Worm (Caenorhabditis elegans) whole organism, mixed stage, embryonic: ENCODE results near the gene F20G2.3.

ENCODE experiments used
- M03D4.4 ChIP-seq: sonication (generic microtip); optimal IDR thresholded peaks from 2 replicates; lab custom pipeline; 2017; ENCODE audit warnings: mild to moderate bottlenecking, missing genetic modification characterization, missing compliant biosample characterization
- bed-3 ChIP-seq: fragments of 200-800 bp; sonication (Bioruptor generic); optimal IDR thresholded peaks from 3 replicates; lab custom pipeline; 2018; ENCODE audit warnings: mild to moderate bottlenecking, missing genetic modification characterization, moderate library complexity, missing compliant biosample characterization
- blmp-1 ChIP-seq: fragments of 150-350 bp; optimal IDR thresholded peaks from 2 replicates; lab custom pipeline; 2014; ENCODE audit warnings: missing biosample characterization, missing genetic modification characterization
- ceh-39 ChIP-seq: fragments of 150-350 bp; optimal IDR thresholded peaks from 2 replicates; lab custom pipeline; 2014; ENCODE audit warnings: missing biosample characterization, missing genetic modification characterization
- ceh-43 ChIP-seq: fragments of 200-800 bp; sonication (Bioruptor generic); optimal IDR thresholded peaks from 2 replicates; lab custom pipeline; 2018; ENCODE audit warnings: mild to moderate bottlenecking, missing genetic modification characterization, moderate library complexity, missing compliant biosample characterization
- ceh-83 ChIP-seq: fragments of 200-800 bp; sonication (Bioruptor generic); optimal IDR thresholded peaks from 2 replicates; lab custom pipeline; 2018; ENCODE audit warnings: mild to moderate bottlenecking, missing genetic modification characterization, missing compliant biosample characterization
- ces-1 ChIP-seq: fragments of 150-350 bp; optimal IDR thresholded peaks from 2 replicates; lab custom pipeline; 2014; ENCODE audit warnings: missing biosample characterization, missing genetic modification reagents, missing genetic modification characterization
- cnd-1 ChIP-seq: fragments of 200-800 bp; sonication (Bioruptor generic); optimal IDR thresholded peaks from 2 replicates; lab custom pipeline; 2018; ENCODE audit warnings: mild to moderate bottlenecking, missing genetic modification characterization, missing compliant biosample characterization
- drap-1 ChIP-seq: fragments of 200-800 bp; sonication (Bioruptor generic); optimal IDR thresholded peaks from 3 replicates; lab custom pipeline; 2018; ENCODE audit warnings: mild to moderate bottlenecking, missing genetic modification characterization, missing compliant biosample characterization
- elt-1 ChIP-seq: sonication (generic microtip); optimal IDR thresholded peaks from 2 replicates; lab custom pipeline; 2017; ENCODE audit warnings: missing genetic modification characterization, mild to moderate bottlenecking, missing compliant biosample characterization, antibody characterized with exemption, moderate library complexity, borderline replicate concordance; ENCODE audit not compliant: insufficient read depth
- elt-3 ChIP-seq: fragments of 150-350 bp; optimal IDR thresholded peaks from 2 replicates; lab custom pipeline; 2014; ENCODE audit warnings: missing biosample characterization, missing genetic modification characterization
- flh-1 ChIP-seq: fragments of 200-800 bp; sonication (Bioruptor generic); optimal IDR thresholded peaks from 2 replicates; lab custom pipeline; 2018; ENCODE audit warnings: mild to moderate bottlenecking, missing genetic modification characterization, moderate library complexity, missing compliant biosample characterization
- ham-2 ChIP-seq: fragments of 200-800 bp; sonication (Bioruptor generic); optimal IDR thresholded peaks from 2 replicates; lab custom pipeline; 2018; ENCODE audit warnings: mild to moderate bottlenecking, missing genetic modification characterization, missing compliant biosample characterization
- hlh-1 ChIP-seq: fragments of 150-350 bp; optimal IDR thresholded peaks from 2 replicates; lab custom pipeline; 2014; ENCODE audit warnings: missing biosample characterization, missing genetic modification reagents, missing genetic modification characterization
- lin-13 ChIP-seq: fragments of 150-350 bp; optimal IDR thresholded peaks from 2 replicates; lab custom pipeline; 2014; ENCODE audit warnings: missing biosample characterization, missing genetic modification characterization
- lin-32 ChIP-seq: fragments of 200-800 bp; sonication (Bioruptor generic); optimal IDR thresholded peaks from 2 replicates; lab custom pipeline; 2018; ENCODE audit warnings: mild to moderate bottlenecking, missing genetic modification characterization, missing compliant biosample characterization
- lsy-2 ChIP-seq: fragments of 150-350 bp; optimal IDR thresholded peaks from 2 replicates; lab custom pipeline; 2014; ENCODE audit warnings: missing biosample characterization, missing genetic modification characterization
- mab-5 ChIP-seq: fragments of 150-350 bp; optimal IDR thresholded peaks from 2 replicates; lab custom pipeline; 2014; ENCODE audit warnings: missing biosample characterization, missing genetic modification characterization
- mep-1 ChIP-seq: fragments of 150-350 bp; optimal IDR thresholded peaks from 2 replicates; lab custom pipeline; 2017; ENCODE audit warnings: missing biosample characterization, missing genetic modification reagents, missing genetic modification characterization, inconsistent platforms
- mls-2 ChIP-seq: sonication (generic microtip); optimal IDR thresholded peaks from 2 replicates; lab custom pipeline; 2016; ENCODE audit warnings: mild to moderate bottlenecking, missing genetic modification characterization, moderate library complexity, missing compliant biosample characterization
- nhr-12 ChIP-seq: fragments of 150-350 bp; optimal IDR thresholded peaks from 2 replicates; lab custom pipeline; 2014; ENCODE audit warnings: missing biosample characterization, missing genetic modification characterization
- nhr-2 ChIP-seq: fragments of 150-350 bp; optimal IDR thresholded peaks from 2 replicates; lab custom pipeline; 2014; ENCODE audit warnings: missing biosample characterization, missing genetic modification characterization
- nhr-237 ChIP-seq: fragments of 150-350 bp; optimal IDR thresholded peaks from 2 replicates; lab custom pipeline; 2014; ENCODE audit warnings: missing biosample characterization, missing genetic modification characterization
- nhr-28 ChIP-seq: fragments of 150-350 bp; optimal IDR thresholded peaks from 2 replicates; lab custom pipeline; 2014; ENCODE audit warnings: missing biosample characterization, missing genetic modification characterization
- pha-4 ChIP-seq: fragments of 150-350 bp; optimal IDR thresholded peaks from 2 replicates; lab custom pipeline; 2018; ENCODE audit warnings: missing biosample characterization, missing genetic modification reagents, missing genetic modification characterization
- sem-2 ChIP-seq: fragments of 200-800 bp; sonication (Bioruptor generic); optimal IDR thresholded peaks from 2 replicates; lab custom pipeline; 2018; ENCODE audit warnings: mild to moderate bottlenecking, missing genetic modification characterization, missing compliant biosample characterization
- snpc-4 ChIP-seq: fragments of 150-350 bp; optimal IDR thresholded peaks from 2 replicates; lab custom pipeline; 2014; ENCODE audit warnings: missing biosample characterization, missing genetic modification characterization
- sptf-1 ChIP-seq: sonication (generic microtip); optimal IDR thresholded peaks from 2 replicates; lab custom pipeline; 2017; ENCODE audit warnings: mild to moderate bottlenecking, missing genetic modification characterization, moderate library complexity, missing compliant biosample characterization
- tbx-8 ChIP-seq: fragments of 200-800 bp; sonication (Bioruptor generic); optimal IDR thresholded peaks from 2 replicates; lab custom pipeline; 2018; ENCODE audit warnings: mild to moderate bottlenecking, missing genetic modification characterization, moderate library complexity, missing compliant biosample characterization
- unc-120 ChIP-seq: sonication (generic microtip); optimal IDR thresholded peaks from 2 replicates; lab custom pipeline; 2017; ENCODE audit warnings: missing genetic modification characterization, missing compliant biosample characterization; ENCODE audit not compliant: poor library complexity, severe bottlenecking
- unc-39 ChIP-seq: fragments of 150-350 bp; optimal IDR thresholded peaks from 2 replicates; lab custom pipeline; 2014; ENCODE audit warnings: missing biosample characterization, missing genetic modification characterization
- unc-62 ChIP-seq: fragments of 150-350 bp; optimal IDR thresholded peaks from 2 replicates; lab custom pipeline; 2014; ENCODE audit warnings: missing biosample characterization, missing genetic modification reagents, missing genetic modification characterization
- zip-8 ChIP-seq: fragments of 150-350 bp; optimal IDR thresholded peaks from 2 replicates; lab custom pipeline; 2014; ENCODE audit warnings: missing biosample characterization, missing genetic modification characterization
- ztf-11 ChIP-seq: fragments of 150-350 bp; optimal IDR thresholded peaks from 2 replicates; lab custom pipeline; 2014; ENCODE audit warnings: missing biosample characterization, missing genetic modification characterization

Gene F20G2.3

ce11 chrV:13768388-13768787 lies at the start of gene F20G2.3:
Gene F20G2.3 (minus strand): TSS chrV:13768488.
- TF ChIP-seq blmp-1 (tag; lab: Kevin White, UChicago) (no peak), M03D4.4 (tag; lab: Kevin White, UChicago) (no peak), nhr-12 (tag; lab: Kevin White, UChicago) (no peak), zip-8 (tag; lab: Kevin White, UChicago) (no peak), mls-2 (tag; lab: Kevin White, UChicago) (no peak), flh-1 (no peak), sem-2 (no peak), unc-39 (no peak), lin-32 (GFP tag; lab: Kevin White, UChicago) (no peak), pha-4 (no peak), nhr-28 (no peak), drap-1 (GFP tag; lab: Kevin White, UChicago) (no peak), tbx-8 (GFP tag; lab: Kevin White, UChicago) (no peak), snpc-4 (tag; lab: Kevin White, UChicago) (no peak), elt-1 (tag; lab: Kevin White, UChicago) (no peak), mep-1 (tag; lab: Kevin White, UChicago) (no peak), hlh-1 (tag; lab: Kevin White, UChicago) (no peak), elt-3 (tag; lab: Kevin White, UChicago) (no peak), ham-2 (GFP tag; lab: Kevin White, UChicago) (no peak)

ce11 chrV:13816877-13817276 lies 48.6 kb upstream of the F20G2.3 start, which contains the start of gene F55B12.2:
Gene F55B12.2 (minus strand): TSS chrV:13816977.
- TF ChIP-seq nhr-2 (tag; lab: Kevin White, UChicago) (no peak), ces-1 (GFP tag; lab: Kevin White, UChicago) (no peak), ceh-43 (no peak), zip-8 (tag; lab: Kevin White, UChicago) (no peak), flh-1 (no peak), sptf-1 (no peak)

ce11 chrV:13812931-13813330 lies 44.6 kb upstream of the F20G2.3 start, which contains the start of gene ceh-24:
Gene ceh-24 (plus strand): TSS chrV:13813231.
- TF ChIP-seq elt-1 (tag; lab: Kevin White, UChicago), result no peak
- TF ChIP-seq lsy-2 (tag; lab: Kevin White, UChicago), result no peak
- no peak for TF ChIP-seq ces-1 (GFP tag; lab: Kevin White, UChicago)
- no peak for TF ChIP-seq zip-8 (tag; lab: Kevin White, UChicago)
- no peak for TF ChIP-seq ztf-11 (tag; lab: Kevin White, UChicago)
- no peak for TF ChIP-seq nhr-237 (tag; lab: Kevin White, UChicago)
- TF ChIP-seq pha-4, result no peak
- TF ChIP-seq mab-5 (tag; lab: Kevin White, UChicago), result no peak
- no peak for TF ChIP-seq cnd-1 (tag; lab: Kevin White, UChicago)
- no peak for TF ChIP-seq unc-39
- TF ChIP-seq ceh-83 (GFP tag; lab: Kevin White, UChicago), result no peak
- TF ChIP-seq M03D4.4 (tag; lab: Kevin White, UChicago), result no peak
- no peak for TF ChIP-seq nhr-12 (tag; lab: Kevin White, UChicago)
- TF ChIP-seq unc-120 (tag; lab: Kevin White, UChicago), result no peak
- no peak for TF ChIP-seq hlh-1 (tag; lab: Kevin White, UChicago)
- TF ChIP-seq unc-62 (GFP tag; lab: Kevin White, UChicago), result no peak

ce11 chrV:13812330-13812729 lies 44.0 kb upstream of the F20G2.3 start:
- TF ChIP-seq ces-1 (GFP tag; lab: Kevin White, UChicago), result peak; percentile 89
- no peak for TF ChIP-seq elt-1 (tag; lab: Kevin White, UChicago)

- TF ChIP-seq mep-1 (tag; lab: Kevin White, UChicago) (peak; percentile 74), unc-120 (tag; lab: Kevin White, UChicago) (peak; percentile 74), flh-1 (no peak), nhr-28 (no peak), ceh-43 (no peak), elt-1 (tag; lab: Kevin White, UChicago) (no peak), unc-62 (GFP tag; lab: Kevin White, UChicago) (peak; percentile 56), zip-8 (tag; lab: Kevin White, UChicago) (peak; percentile 3), ces-1 (GFP tag; lab: Kevin White, UChicago) (peak; percentile 43), lin-13 (tag; lab: Kevin White, UChicago) (peak; percentile 15), mls-2 (tag; lab: Kevin White, UChicago) (peak; percentile 75), M03D4.4 (tag; lab: Kevin White, UChicago) (peak; percentile 45), nhr-12 (tag; lab: Kevin White, UChicago) (no peak), mab-5 (tag; lab: Kevin White, UChicago) (no peak), drap-1 (GFP tag; lab: Kevin White, UChicago) (peak; percentile 9), bed-3 (GFP tag; lab: Kevin White, UChicago) (no peak), lin-32 (GFP tag; lab: Kevin White, UChicago) (no peak), hlh-1 (tag; lab: Kevin White, UChicago) (peak; percentile 80), ham-2 (GFP tag; lab: Kevin White, UChicago) (peak; percentile 96), lsy-2 (tag; lab: Kevin White, UChicago) (peak; percentile 16), tbx-8 (GFP tag; lab: Kevin White, UChicago) (no peak), nhr-2 (tag; lab: Kevin White, UChicago) (peak; percentile 76), sptf-1 (peak; percentile 53), pha-4 (peak; percentile 64), sem-2 (no peak), cnd-1 (tag; lab: Kevin White, UChicago) (peak; percentile 69), snpc-4 (tag; lab: Kevin White, UChicago) (no peak), elt-3 (tag; lab: Kevin White, UChicago) (no peak), ceh-39 (tag; lab: Kevin White, UChicago) (peak; percentile 78), ztf-11 (tag; lab: Kevin White, UChicago) (no peak), nhr-237 (tag; lab: Kevin White, UChicago) (no peak)
Observed at ce11 chrV:13808462-13808867, 40.2 kb upstream of the F20G2.3 start.
